Fruit fly (Drosophila melanogaster): ENCODE results near the gene M1BP.

Gene M1BP

DNA sequence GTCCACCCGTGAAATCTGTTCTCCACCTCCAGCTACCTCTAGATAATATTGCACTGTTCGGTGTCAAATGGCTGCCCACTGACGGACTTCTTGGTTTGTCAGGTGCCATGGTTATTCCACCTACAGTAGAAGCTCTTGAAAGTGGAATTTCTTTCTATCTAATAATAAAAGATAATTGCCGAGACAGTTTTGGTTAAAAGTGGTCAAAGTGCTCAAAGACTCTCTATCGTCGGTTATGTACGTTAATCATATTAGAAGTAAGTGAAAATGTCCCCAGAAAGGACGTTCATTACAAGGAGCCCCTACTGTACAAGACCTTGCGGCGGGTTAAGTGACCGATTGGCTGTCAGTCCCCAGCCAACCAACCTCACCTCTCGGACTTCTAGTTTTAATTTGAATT is 12.7 kb upstream of the M1BP start:
- TF ChIP-seq CG32264 (GFP tag; optimal IDR thresholded peaks at IDR 0.05) = no peak
- TF ChIP-seq pan (optimal IDR thresholded peaks at IDR 0.05) = no peak
- TF ChIP-seq GATAd (GFP tag; optimal IDR thresholded peaks at IDR 0.05) = no peak
- no peak for TF ChIP-seq Abd-B (GFP tag; optimal IDR thresholded peaks at IDR 0.05)
- peak in 1 of 2 experiments; percentile 53 for TF ChIP-seq foxo (GFP tag; optimal IDR thresholded peaks at IDR 0.05)
- TF ChIP-seq Myc (optimal IDR thresholded peaks at IDR 0.05) = no peak
- TF ChIP-seq Dif (GFP tag; optimal IDR thresholded peaks at IDR 0.05; ENCODE audit: partially characterized antibody) = no peak
- no peak for TF ChIP-seq jim (GFP tag; optimal IDR thresholded peaks at IDR 0.05)
- TF ChIP-seq fru (GFP tag; optimal IDR thresholded peaks at IDR 0.05) = peak; percentile 47
- TF ChIP-seq h (GFP tag; optimal IDR thresholded peaks at IDR 0.05) = peak; percentile 60
- TF ChIP-seq dsf (GFP tag; optimal IDR thresholded peaks at IDR 0.05; ENCODE audit: borderline replicate concordance) = no peak
- no peak for TF ChIP-seq Sp1 (GFP tag; optimal IDR thresholded peaks at IDR 0.05)
- peak; percentile 19 for TF ChIP-seq dmrt93B (GFP tag; optimal IDR thresholded peaks at IDR 0.05)
- TF ChIP-seq Dfd (GFP tag; optimal IDR thresholded peaks at IDR 0.05) = no peak
- TF ChIP-seq tai (GFP tag; optimal IDR thresholded peaks at IDR 0.05) = peak; percentile 54
- peak; percentile 52 for TF ChIP-seq HLH106 (tag; optimal IDR thresholded peaks at IDR 0.05)
- TF ChIP-seq woc (GFP tag; optimal IDR thresholded peaks at IDR 0.05) = no peak
- TF ChIP-seq Hr83 (GFP tag; optimal IDR thresholded peaks at IDR 0.05; ENCODE audit: poor library complexity, severe bottlenecking) = no peak
- TF ChIP-seq OdsH (GFP tag; optimal IDR thresholded peaks at IDR 0.05) = peak; percentile 46
- TF ChIP-seq brk (GFP tag; optimal IDR thresholded peaks at IDR 0.05) = no peak
- no peak for TF ChIP-seq Vsx2 (GFP tag; optimal IDR thresholded peaks at IDR 0.05; ENCODE audit: partially characterized antibody)
- peak; percentile 65 for TF ChIP-seq ey (GFP tag; optimal IDR thresholded peaks at IDR 0.05)
- TF ChIP-seq CG9705 (GFP tag; optimal IDR thresholded peaks at IDR 0.05) = no peak
- no peak for TF ChIP-seq sage (GFP tag; optimal IDR thresholded peaks at IDR 0.05)
- no peak for TF ChIP-seq Jra (GFP tag; optimal IDR thresholded peaks at IDR 0.05)
- no peak for TF ChIP-seq dl (GFP tag; optimal IDR thresholded peaks at IDR 0.05; ENCODE audit: insufficient read depth in 1 of 2, partially characterized antibody in 2 of 2)
- no peak for TF ChIP-seq CrebA (GFP tag; optimal IDR thresholded peaks at IDR 0.05; ENCODE audit: borderline replicate concordance)
- no peak for TF ChIP-seq lola (GFP tag; optimal IDR thresholded peaks at IDR 0.05)
- no peak for TF ChIP-seq N (GFP tag; optimal IDR thresholded peaks at IDR 0.05)
- TF ChIP-seq Mio (GFP tag; optimal IDR thresholded peaks at IDR 0.05) = no peak
- peak; percentile 54 for TF ChIP-seq Hnf4 (GFP tag; optimal IDR thresholded peaks at IDR 0.05)
- no peak for TF ChIP-seq Hr78 (GFP tag; optimal IDR thresholded peaks at IDR 0.05)
- no peak for TF ChIP-seq Rel (GFP tag; optimal IDR thresholded peaks at IDR 0.05)
- TF ChIP-seq Rel (tag; optimal IDR thresholded peaks at IDR 0.05) = no peak
- TF ChIP-seq psq (GFP tag; optimal IDR thresholded peaks at IDR 0.05) = peak; percentile 12
- no peak for TF ChIP-seq usp (GFP tag; optimal IDR thresholded peaks at IDR 0.05)
- TF ChIP-seq sv (GFP tag; optimal IDR thresholded peaks at IDR 0.05) = peak; percentile 15
- TF ChIP-seq br (GFP tag; optimal IDR thresholded peaks at IDR 0.05) = peak; percentile 42
- TF ChIP-seq rgr (GFP tag; optimal IDR thresholded peaks at IDR 0.05) = peak; percentile 50

DNA sequence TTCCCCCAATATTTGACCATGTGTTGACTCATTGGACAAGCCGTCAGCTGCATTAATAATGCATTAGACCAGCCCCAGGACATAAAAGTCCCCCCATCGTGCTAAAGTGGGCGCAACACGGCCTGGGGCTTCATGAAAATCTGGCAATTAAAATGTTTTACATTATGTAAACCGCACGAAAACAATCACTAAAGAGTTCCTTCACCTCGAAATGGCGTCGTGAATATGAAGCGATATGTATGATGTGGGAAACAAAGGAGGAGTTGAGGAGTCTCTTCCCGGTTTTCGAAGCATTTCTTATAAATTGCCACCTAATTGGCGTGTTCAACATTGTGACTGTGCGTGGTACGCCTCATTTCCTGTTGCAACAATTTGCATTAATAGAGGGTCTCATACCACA is 11.2 kb upstream of the M1BP start:
- TF ChIP-seq br (GFP tag; optimal IDR thresholded peaks at IDR 0.05) (no peak), CG9705 (GFP tag; optimal IDR thresholded peaks at IDR 0.05) (no peak), Myc (optimal IDR thresholded peaks at IDR 0.05) (no peak), Jra (GFP tag; optimal IDR thresholded peaks at IDR 0.05) (no peak)

DNA sequence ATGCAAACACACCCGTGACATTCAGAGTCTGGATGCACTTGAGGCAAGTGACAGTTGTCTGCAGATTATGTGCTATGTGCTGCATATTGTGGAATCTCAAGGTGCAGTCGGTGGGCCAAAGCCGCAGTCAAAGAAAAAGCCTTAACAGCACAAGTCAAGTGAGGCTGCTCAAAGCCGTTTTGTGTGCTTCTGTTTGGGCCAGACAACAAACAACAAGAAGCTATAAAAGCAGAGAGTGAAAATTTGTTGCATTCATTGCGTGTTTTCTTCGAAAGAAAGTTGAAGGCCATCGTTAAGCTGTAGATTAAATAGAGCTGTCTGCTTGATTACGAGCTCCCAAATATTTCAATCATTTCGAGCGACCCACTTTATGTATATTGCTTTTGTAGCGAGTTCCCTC is 10.4 kb upstream of the M1BP start:
- TF ChIP-seq psq (GFP tag; optimal IDR thresholded peaks at IDR 0.05) (no peak), Vsx2 (GFP tag; optimal IDR thresholded peaks at IDR 0.05; ENCODE audit: partially characterized antibody) (no peak), CG32264 (GFP tag; optimal IDR thresholded peaks at IDR 0.05) (no peak), Dif (GFP tag; optimal IDR thresholded peaks at IDR 0.05; ENCODE audit: partially characterized antibody) (no peak), foxo (GFP tag; optimal IDR thresholded peaks at IDR 0.05) (no peak), sage (GFP tag; optimal IDR thresholded peaks at IDR 0.05) (no peak), Abd-B (GFP tag; optimal IDR thresholded peaks at IDR 0.05) (no peak), Hr83 (GFP tag; optimal IDR thresholded peaks at IDR 0.05; ENCODE audit: poor library complexity, severe bottlenecking) (no peak), woc (GFP tag; optimal IDR thresholded peaks at IDR 0.05) (no peak), br (GFP tag; optimal IDR thresholded peaks at IDR 0.05) (no peak)
